Fruit fly (Drosophila melanogaster): ENCODE results near the gene Fkbp39.

Gene Fkbp39

dm6 chr3R:15366839-15367238 is 33.9 kb upstream of the Fkbp39 start (continued):
- TF ChIP-seq NfI (GFP tag; optimal IDR thresholded peaks at IDR 0.05), result no peak
- no peak for TF ChIP-seq CG17802 (tag; optimal IDR thresholded peaks at IDR 0.05)
- TF ChIP-seq CG9797 (GFP tag; optimal IDR thresholded peaks at IDR 0.05), result no peak
- peak; percentile 48 for TF ChIP-seq lmd (GFP tag; IDR thresholded peaks at IDR 0.05)
- TF ChIP-seq CG6654 (GFP tag; optimal IDR thresholded peaks at IDR 0.05), result no peak
- no peak for TF ChIP-seq CG7987 (GFP tag; optimal IDR thresholded peaks at IDR 0.05)
- TF ChIP-seq CG5245 (GFP tag; optimal IDR thresholded peaks at IDR 0.05), result no peak
- TF ChIP-seq HLH4C (GFP tag; IDR thresholded peaks at IDR 0.05; ENCODE audit: partially characterized antibody), result no peak
- TF ChIP-seq mld (GFP tag; IDR thresholded peaks at IDR 0.05; ENCODE audit: partially characterized antibody), result no peak
- no peak for TF ChIP-seq C15 (GFP tag; IDR thresholded peaks at IDR 0.05)
- TF ChIP-seq CG13123 (GFP tag; optimal IDR thresholded peaks at IDR 0.05), result no peak
- TF ChIP-seq jigr1 (GFP tag; IDR thresholded peaks at IDR 0.05), result no peak
- TF ChIP-seq CG9727 (GFP tag; optimal IDR thresholded peaks at IDR 0.05), result peak; percentile 37
- no peak for TF ChIP-seq btn (GFP tag; optimal IDR thresholded peaks at IDR 0.05)
- 0 out of 2 replicates have a peak, but pooled peaks have one; percentile 29 for TF ChIP-seq CG6689 (GFP tag; IDR thresholded peaks at IDR 0.05)
- TF ChIP-seq CG10267 (tag; optimal IDR thresholded peaks at IDR 0.05), result no peak
- TF ChIP-seq cad (GFP tag; optimal IDR thresholded peaks at IDR 0.05), result no peak
- TF ChIP-seq CG1792 (GFP tag; optimal IDR thresholded peaks at IDR 0.05), result no peak
- TF ChIP-seq ab (GFP tag; optimal IDR thresholded peaks at IDR 0.05), result no peak
- TF ChIP-seq Poxn (GFP tag; IDR thresholded peaks at IDR 0.05), result no peak
- no peak for TF ChIP-seq ind (GFP tag; optimal IDR thresholded peaks at IDR 0.05)
- TF ChIP-seq Lhr (GFP tag; optimal IDR thresholded peaks at IDR 0.05), result no peak
- no peak for TF ChIP-seq chm (GFP tag; IDR thresholded peaks at IDR 0.05)
- no peak for TF ChIP-seq Aef1 (GFP tag; IDR thresholded peaks at IDR 0.05)
- TF ChIP-seq pum (GFP tag; optimal IDR thresholded peaks at IDR 0.05), result no peak
- TF ChIP-seq CG18011 (GFP tag; optimal IDR thresholded peaks at IDR 0.05), result no peak
- TF ChIP-seq yki (optimal IDR thresholded peaks at IDR 0.05), result no peak
- TF ChIP-seq tup (GFP tag; optimal IDR thresholded peaks at IDR 0.05), result no peak
- TF ChIP-seq Dad (GFP tag; optimal IDR thresholded peaks at IDR 0.05), result no peak
- TF ChIP-seq PHDP (tag; optimal IDR thresholded peaks at IDR 0.05), result peak; percentile 63
- TF ChIP-seq CG13296 (GFP tag; optimal IDR thresholded peaks at IDR 0.05), result peak; percentile 20
- TF ChIP-seq CG6765 (GFP tag; optimal IDR thresholded peaks at IDR 0.05), result peak; percentile 8
- no peak for TF ChIP-seq Side (GFP tag; optimal IDR thresholded peaks at IDR 0.05)
- TF ChIP-seq CG1603 (tag; optimal IDR thresholded peaks at IDR 0.05), result peak; percentile 17
- no peak for TF ChIP-seq grn (GFP tag; optimal IDR thresholded peaks at IDR 0.05)
- no peak for TF ChIP-seq sd (tag; optimal IDR thresholded peaks at IDR 0.05)
- TF ChIP-seq CG5953 (GFP tag; IDR thresholded peaks at IDR 0.05), result no peak
- no peak for TF ChIP-seq vfl (GFP tag; optimal IDR thresholded peaks at IDR 0.05)
- no peak for TF ChIP-seq sna (GFP tag; IDR thresholded peaks at IDR 0.05; ENCODE audit: partially characterized antibody)
- TF ChIP-seq Opbp (GFP tag; IDR thresholded peaks at IDR 0.05; ENCODE audit: partially characterized antibody), result no peak
- TF ChIP-seq rib (GFP tag; IDR thresholded peaks at IDR 0.05), result no peak
- no peak for TF ChIP-seq gcm (GFP tag; optimal IDR thresholded peaks at IDR 0.05)
- no peak for TF ChIP-seq Nf-YA (GFP tag; IDR thresholded peaks at IDR 0.05)
- no peak for TF ChIP-seq gce (GFP tag; IDR thresholded peaks at IDR 0.05)
- peak; percentile 25 for TF ChIP-seq Oli (tag; optimal IDR thresholded peaks at IDR 0.05)
- TF ChIP-seq inv (GFP tag; IDR thresholded peaks at IDR 0.05; ENCODE audit: partially characterized antibody), result no peak
- TF ChIP-seq ash1 (GFP tag; optimal IDR thresholded peaks at IDR 0.05), result no peak
- TF ChIP-seq CG7839 (tag; optimal IDR thresholded peaks at IDR 0.05), result no peak
- no peak for TF ChIP-seq da (GFP tag; optimal IDR thresholded peaks at IDR 0.05)
- no peak for TF ChIP-seq YL-1 (GFP tag; optimal IDR thresholded peaks at IDR 0.05)
- no peak for TF ChIP-seq Fer3 (tag; optimal IDR thresholded peaks at IDR 0.05)
- peak; percentile 40 for TF ChIP-seq CG13424 (tag; optimal IDR thresholded peaks at IDR 0.05)

Data from whole organism, embryonic.